Fruit fly (Drosophila melanogaster) whole organism, larva: ENCODE results near the gene CG15044.

Source experiments
- noc ChIP-seq: fragments of 200-800 bp; sonication (Bioruptor generic); optimal IDR thresholded peaks from 3 replicates; lab custom pipeline; 2019; ENCODE audit warnings: missing biosample characterization, mild to moderate bottlenecking, missing genetic modification characterization, moderate library complexity

The CG15044 gene

DNA sequence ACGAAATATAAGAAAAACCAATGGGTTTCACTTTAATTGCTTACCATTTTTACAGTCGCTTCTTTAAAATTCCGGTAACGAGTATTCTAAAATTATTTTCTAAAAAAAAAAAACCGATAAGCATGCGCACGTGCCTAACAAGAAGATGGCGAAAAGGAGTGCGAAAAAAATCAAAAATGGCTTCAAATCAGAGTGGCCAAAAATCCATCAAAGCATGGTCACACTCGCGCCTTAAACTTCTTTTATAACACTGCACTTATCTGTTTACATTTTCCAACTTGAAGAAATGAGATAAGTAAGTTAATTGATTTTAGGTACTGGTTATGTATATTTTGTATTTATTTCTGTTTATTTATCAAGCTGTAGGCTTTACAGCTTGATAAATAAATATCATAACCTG lies 31.5 kb downstream of the CG15044 start, which contains the start of gene CG43843:
CG43843 (minus strand) TSS at position 101 of the 400 bp plus-strand sequence.
- no peak for TF ChIP-seq noc

DNA sequence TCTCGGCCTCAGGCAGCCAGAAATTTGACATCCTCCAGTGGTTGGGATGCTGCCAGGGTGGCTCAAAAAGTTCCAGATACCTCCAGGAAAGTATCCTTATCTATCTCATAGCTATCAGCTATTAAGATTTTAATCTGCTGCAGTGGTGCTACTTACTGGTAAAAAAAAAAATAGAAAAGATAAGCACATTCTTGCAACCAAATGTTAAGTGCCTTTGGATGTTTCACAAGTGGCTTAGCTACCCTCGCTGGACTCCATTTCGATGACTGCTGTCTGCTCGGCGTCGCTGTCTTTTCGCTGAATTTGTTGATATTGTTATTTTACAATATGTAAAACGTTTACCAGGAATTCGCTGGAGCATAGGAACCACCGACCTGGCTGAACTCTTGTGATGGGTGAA lies 39.1 kb downstream of the CG15044 start:
- no peak for TF ChIP-seq noc
